Fruit fly (Drosophila melanogaster): ENCODE results near the gene Als2.

DNA sequence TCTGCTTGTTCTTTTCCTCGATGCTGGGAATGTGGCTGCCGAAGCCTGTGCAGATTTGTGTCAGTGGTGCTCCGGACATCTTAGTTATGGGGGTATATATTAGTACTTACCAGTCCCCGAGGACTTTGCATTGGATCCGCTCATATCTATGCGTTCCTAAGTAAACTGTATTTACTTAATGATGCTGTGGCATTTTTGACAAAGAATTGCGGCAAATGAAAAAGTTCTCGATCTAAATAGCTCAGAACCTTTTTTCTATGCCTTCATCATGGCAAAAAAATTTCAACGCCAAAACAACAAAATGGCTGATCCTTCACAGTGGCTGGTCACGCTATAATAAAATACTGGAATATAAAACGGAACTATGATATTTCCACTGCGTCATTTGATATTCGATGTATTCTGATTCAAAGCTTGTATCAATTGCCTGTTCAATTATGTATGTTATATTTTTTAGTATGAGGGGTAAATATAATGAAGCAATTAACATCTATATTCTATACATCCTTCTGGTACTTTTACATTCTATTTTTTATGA lies 45.3 kb downstream of the Als2 start, which contains the start of gene MED1:
- TF ChIP-seq psq (optimal IDR thresholded peaks at IDR 0.05) (no peak), usp (GFP tag; optimal IDR thresholded peaks at IDR 0.05) (no peak), EcR (GFP tag; optimal IDR thresholded peaks at IDR 0.05) (no peak)

All from whole organism.